Worm (Caenorhabditis elegans): ENCODE results near the gene F44A2.3.

ce11 chrV:9336462-9336861 lies 31.2 kb downstream of the F44A2.3 start, which contains the start of gene coq-6:
- TF ChIP-seq W03F9.2 (tag; optimal IDR thresholded peaks at IDR 0.05) (no peak), him-1 (tag; optimal IDR thresholded peaks at IDR 0.05) (no peak), dao-5 (tag; optimal IDR thresholded peaks at IDR 0.05) (no peak)
